Worm (Caenorhabditis elegans) whole organism, L3 larva: ENCODE results near the gene fbxa-179.

ENCODE experiments used
- ZK546.5 ChIP-seq: sonication (generic microtip); optimal IDR thresholded peaks from 2 replicates; lab custom pipeline; 2017; ENCODE audit warnings: missing biosample characterization, missing genetic modification characterization
- aly-2 ChIP-seq: fragments of 150-350 bp; optimal IDR thresholded peaks from 2 replicates; lab custom pipeline; 2014; ENCODE audit warnings: missing biosample characterization, missing genetic modification characterization
- ama-1 ChIP-seq: fragments of 150-350 bp; optimal IDR thresholded peaks from 2 replicates; lab custom pipeline; 2018
- ceh-16 ChIP-seq: sonication (generic microtip); optimal IDR thresholded peaks from 2 replicates; lab custom pipeline; 2017; ENCODE audit warnings: missing biosample characterization, missing genetic modification characterization
- ceh-28 ChIP-seq: fragments of 150-350 bp; optimal IDR thresholded peaks from 2 replicates; lab custom pipeline; 2014; ENCODE audit warnings: missing biosample characterization, missing genetic modification reagents, missing genetic modification characterization
- ceh-82 ChIP-seq: fragments of 150-350 bp; optimal IDR thresholded peaks from 2 replicates; lab custom pipeline; 2014; ENCODE audit warnings: missing biosample characterization, missing genetic modification characterization
- ceh-9 ChIP-seq: sonication (generic microtip); optimal IDR thresholded peaks from 2 replicates; lab custom pipeline; 2018; ENCODE audit warnings: missing biosample characterization, missing genetic modification characterization
- daf-12 ChIP-seq: fragments of 150-350 bp; optimal IDR thresholded peaks from 2 replicates; lab custom pipeline; 2014; ENCODE audit warnings: missing biosample characterization, missing genetic modification reagents, missing genetic modification characterization
- egl-5 ChIP-seq: fragments of 150-350 bp; optimal IDR thresholded peaks from 2 replicates; lab custom pipeline; 2017; ENCODE audit warnings: missing biosample characterization, missing genetic modification reagents, missing genetic modification characterization, inconsistent platforms
- elt-1 ChIP-seq: fragments of 150-350 bp; optimal IDR thresholded peaks from 2 replicates; lab custom pipeline; 2014; ENCODE audit warnings: missing biosample characterization, missing genetic modification characterization
- elt-2 ChIP-seq: sonication (generic microtip); optimal IDR thresholded peaks from 2 replicates; lab custom pipeline; 2016; ENCODE audit warnings: missing genetic modification reagents, mild to moderate bottlenecking, missing genetic modification characterization, missing compliant biosample characterization
- elt-3 ChIP-seq, 3 experiments: fragments of 150-350 bp in 1 of 3; sonication (generic microtip) in 2 of 3; optimal IDR thresholded peaks; 2 replicates in 2 of 3; 4 replicates in 1 of 3; lab custom pipeline; 2014 to 2017; ENCODE audit warnings: missing biosample characterization in 3 of 3, missing genetic modification characterization in 3 of 3
- fkh-10 ChIP-seq: sonication (generic microtip); optimal IDR thresholded peaks from 2 replicates; lab custom pipeline; 2017; ENCODE audit warnings: missing biosample characterization, missing genetic modification reagents, missing genetic modification characterization
- fkh-2 ChIP-seq: fragments of 150-350 bp; optimal IDR thresholded peaks from 2 replicates; lab custom pipeline; 2014; ENCODE audit warnings: missing biosample characterization, missing genetic modification reagents, missing genetic modification characterization
- fos-1 ChIP-seq: fragments of 150-350 bp; optimal IDR thresholded peaks from 2 replicates; lab custom pipeline; 2014; ENCODE audit warnings: missing biosample characterization, missing genetic modification characterization
- hmg-11 ChIP-seq: sonication (generic microtip); optimal IDR thresholded peaks from 2 replicates; lab custom pipeline; 2016; ENCODE audit warnings: missing genetic modification characterization, missing compliant biosample characterization
- jun-1 ChIP-seq: fragments of 150-350 bp; optimal IDR thresholded peaks from 2 replicates; lab custom pipeline; 2014; ENCODE audit warnings: missing biosample characterization, missing genetic modification reagents, missing genetic modification characterization
- lin-15B ChIP-seq: fragments of 150-350 bp; optimal IDR thresholded peaks from 2 replicates; lab custom pipeline; 2014; ENCODE audit warnings: missing biosample characterization, missing genetic modification characterization
- mdl-1 ChIP-seq: fragments of 150-350 bp; optimal IDR thresholded peaks from 2 replicates; lab custom pipeline; 2014; ENCODE audit warnings: missing biosample characterization, missing genetic modification characterization
- nfya-1 ChIP-seq: sonication (generic microtip); optimal IDR thresholded peaks from 2 replicates; lab custom pipeline; 2017; ENCODE audit warnings: missing genetic modification characterization, mild to moderate bottlenecking, missing compliant biosample characterization, antibody characterized with exemption, moderate library complexity; ENCODE audit not compliant: insufficient read depth
- nhr-11 ChIP-seq: fragments of 150-350 bp; optimal IDR thresholded peaks from 2 replicates; lab custom pipeline; 2014; ENCODE audit warnings: missing biosample characterization, missing genetic modification characterization
- nhr-23 ChIP-seq: fragments of 150-350 bp; optimal IDR thresholded peaks from 2 replicates; lab custom pipeline; 2014; ENCODE audit warnings: missing biosample characterization, missing genetic modification reagents, missing genetic modification characterization
- nhr-25 ChIP-seq: sonication (generic microtip); optimal IDR thresholded peaks from 2 replicates; lab custom pipeline; 2017; ENCODE audit warnings: missing biosample characterization, missing genetic modification characterization
- nhr-28 ChIP-seq: fragments of 150-350 bp; optimal IDR thresholded peaks from 2 replicates; lab custom pipeline; 2014; ENCODE audit warnings: missing biosample characterization, missing genetic modification characterization
- nhr-43 ChIP-seq: sonication (generic microtip); optimal IDR thresholded peaks from 2 replicates; lab custom pipeline; 2016; ENCODE audit warnings: mild to moderate bottlenecking, missing genetic modification characterization, missing compliant biosample characterization; ENCODE audit not compliant: poor library complexity, severe bottlenecking
- nhr-67 ChIP-seq: fragments of 150-350 bp; optimal IDR thresholded peaks from 2 replicates; lab custom pipeline; 2014; ENCODE audit warnings: missing biosample characterization, missing genetic modification characterization
- nhr-77 ChIP-seq: fragments of 150-350 bp; optimal IDR thresholded peaks from 2 replicates; lab custom pipeline; 2014; ENCODE audit warnings: missing biosample characterization, missing genetic modification characterization
- pha-4 ChIP-seq: fragments of 150-350 bp; optimal IDR thresholded peaks from 2 replicates; lab custom pipeline; 2014; ENCODE audit warnings: missing biosample characterization, missing genetic modification reagents, missing genetic modification characterization
- pqm-1 ChIP-seq: fragments of 150-350 bp; optimal IDR thresholded peaks from 2 replicates; lab custom pipeline; 2017; ENCODE audit warnings: missing biosample characterization, missing genetic modification characterization, inconsistent platforms
- sea-2 ChIP-seq: fragments of 150-350 bp; sonication (generic microtip); optimal IDR thresholded peaks from 4 replicates; lab custom pipeline; 2014; ENCODE audit warnings: missing biosample characterization, missing genetic modification reagents, missing genetic modification characterization
- skn-1 ChIP-seq: fragments of 150-350 bp; optimal IDR thresholded peaks from 2 replicates; lab custom pipeline; 2014; ENCODE audit warnings: missing biosample characterization, missing genetic modification characterization
- snpc-4 ChIP-seq: fragments of 150-350 bp; optimal IDR thresholded peaks from 2 replicates; lab custom pipeline; 2014; ENCODE audit warnings: missing biosample characterization, missing genetic modification characterization
- tbx-2 ChIP-seq: sonication (generic microtip); optimal IDR thresholded peaks from 2 replicates; lab custom pipeline; 2016; ENCODE audit warnings: mild to moderate bottlenecking, missing genetic modification characterization, missing compliant biosample characterization
- unc-39 ChIP-seq: sonication (generic microtip); optimal IDR thresholded peaks from 4 replicates; lab custom pipeline; 2017; ENCODE audit warnings: missing biosample characterization, missing genetic modification characterization
- unc-62 ChIP-seq: fragments of 150-350 bp; sonication (generic microtip); optimal IDR thresholded peaks from 4 replicates; lab custom pipeline; 2014; ENCODE audit warnings: missing biosample characterization, missing genetic modification reagents, missing genetic modification characterization
- ztf-11 ChIP-seq: fragments of 150-350 bp; optimal IDR thresholded peaks from 2 replicates; lab custom pipeline; 2014; ENCODE audit warnings: missing biosample characterization, missing genetic modification characterization
- ztf-4 ChIP-seq: fragments of 150-350 bp; optimal IDR thresholded peaks from 2 replicates; lab custom pipeline; 2014; ENCODE audit warnings: missing biosample characterization, missing genetic modification characterization

Gene fbxa-179

ce11 chrX:14382951-14383350 is 29.7 kb downstream of the fbxa-179 start, which contains the start of gene Y60A9.3:
Gene Y60A9.3 (plus strand): TSS chrX:14383251.
- TF ChIP-seq tbx-2 (tag; lab: Kevin White, UChicago) (no peak), unc-39 (tag; lab: Kevin White, UChicago) (no peak), fos-1 (no peak), pha-4 (tag; lab: Kevin White, UChicago) (no peak), aly-2 (no peak), ztf-11 (tag; lab: Kevin White, UChicago) (no peak), nhr-23 (no peak), snpc-4 (tag; lab: Kevin White, UChicago) (no peak), elt-3 (tag; optimal IDR thresholded peaks at IDR 0.05; lab: Kevin White, UChicago) (no peak), ceh-9 (tag; lab: Kevin White, UChicago) (no peak), elt-2 (tag; lab: Kevin White, UChicago) (no peak), ama-1 (lab: Kevin White, UChicago) (no peak), ztf-4 (tag; lab: Kevin White, UChicago) (no peak), daf-12 (tag; lab: Kevin White, UChicago) (no peak), skn-1 (tag; lab: Kevin White, UChicago) (no peak), jun-1 (tag; lab: Kevin White, UChicago) (no peak)
- TF ChIP-seq, all 47 proteins: peak for 0

- TF ChIP-seq snpc-4 (tag; lab: Kevin White, UChicago) (no peak), ceh-28 (tag; lab: Kevin White, UChicago) (no peak), nhr-77 (tag; lab: Kevin White, UChicago) (no peak), sea-2 (no peak), ZK546.5 (no peak), nhr-25 (tag; lab: Kevin White, UChicago) (no peak), daf-12 (tag; lab: Kevin White, UChicago) (no peak), nhr-11 (no peak), ceh-82 (tag; lab: Kevin White, UChicago) (no peak), unc-62 (GFP tag; lab: Kevin White, UChicago) (no peak), fkh-2 (tag; lab: Kevin White, UChicago) (no peak)
These were observed 35.5 kb downstream of the fbxa-179 start, which contains the start of gene Y60A9A.1 for ce11 chrX:14377169-14377568. Gene Y60A9A.1 (minus strand): TSS chrX:14377269.

- TF ChIP-seq unc-62 (GFP tag; lab: Kevin White, UChicago), result no peak
- no peak for TF ChIP-seq ceh-28 (tag; lab: Kevin White, UChicago)
- no peak for TF ChIP-seq fkh-2 (tag; lab: Kevin White, UChicago)
- no peak for TF ChIP-seq aly-2
- TF ChIP-seq lin-15B (tag; lab: Kevin White, UChicago), result no peak
- no peak for TF ChIP-seq elt-1 (tag; lab: Kevin White, UChicago)
- TF ChIP-seq nhr-11, result no peak
- no peak for TF ChIP-seq nfya-1 (tag; lab: Kevin White, UChicago)
- TF ChIP-seq jun-1 (tag; lab: Kevin White, UChicago), result no peak
- no peak for TF ChIP-seq hmg-11 (tag; lab: Kevin White, UChicago)
- TF ChIP-seq pqm-1 (tag; lab: Kevin White, UChicago), result no peak
- no peak for TF ChIP-seq fos-1
- no peak for TF ChIP-seq mdl-1 (tag; lab: Kevin White, UChicago)
- no peak for TF ChIP-seq ceh-16
- no peak for TF ChIP-seq tbx-2 (tag; lab: Kevin White, UChicago)
- no peak for TF ChIP-seq nhr-28
- TF ChIP-seq elt-3 (tag; optimal IDR thresholded peaks at IDR 0.05; lab: Kevin White, UChicago), result no peak
- TF ChIP-seq ztf-11 (tag; lab: Kevin White, UChicago), result no peak
- no peak for TF ChIP-seq fkh-10
- TF ChIP-seq nhr-43 (tag; lab: Kevin White, UChicago), result no peak
These were observed 42.4 kb downstream of the fbxa-179 start, which contains the start of gene irk-3 for ce11 chrX:14370314-14370713. Gene irk-3 (minus strand): TSS chrX:14370414.

ce11 chrX:14366081-14366480 is 46.6 kb downstream of the fbxa-179 start:
- TF ChIP-seq skn-1 (tag; lab: Kevin White, UChicago), result no peak
- no peak for TF ChIP-seq unc-39 (tag; lab: Kevin White, UChicago)
- no peak for TF ChIP-seq egl-5 (tag; lab: Kevin White, UChicago)
- TF ChIP-seq hmg-11 (tag; lab: Kevin White, UChicago), result no peak
- no peak for TF ChIP-seq ama-1 (lab: Kevin White, UChicago)
- TF ChIP-seq jun-1 (tag; lab: Kevin White, UChicago), result no peak
- TF ChIP-seq sea-2, result no peak
- no peak for TF ChIP-seq nhr-67 (tag; lab: Kevin White, UChicago)
- TF ChIP-seq elt-2 (tag; lab: Kevin White, UChicago), result no peak
